Worm (Caenorhabditis elegans) whole organism, mixed stage, embryonic: ENCODE measurements around the gene K09C8.7.
A peak's percentile ranks its signal among the peaks of the same experiment; 100 is the strongest.

Experiments used
- bed-3 ChIP-seq: fragments of 200-800 bp; sonication (Bioruptor generic); optimal IDR thresholded peaks from 3 replicates; lab custom pipeline; 2018; ENCODE audit warnings: mild to moderate bottlenecking, missing genetic modification characterization, moderate library complexity, missing compliant biosample characterization
- blmp-1 ChIP-seq: fragments of 150-350 bp; optimal IDR thresholded peaks from 2 replicates; lab custom pipeline; 2014; ENCODE audit warnings: missing biosample characterization, missing genetic modification characterization
- ceh-39 ChIP-seq: fragments of 150-350 bp; optimal IDR thresholded peaks from 2 replicates; lab custom pipeline; 2014; ENCODE audit warnings: missing biosample characterization, missing genetic modification characterization
- ceh-43 ChIP-seq: fragments of 200-800 bp; sonication (Bioruptor generic); optimal IDR thresholded peaks from 2 replicates; lab custom pipeline; 2018; ENCODE audit warnings: mild to moderate bottlenecking, missing genetic modification characterization, moderate library complexity, missing compliant biosample characterization
- ceh-83 ChIP-seq: fragments of 200-800 bp; sonication (Bioruptor generic); optimal IDR thresholded peaks from 2 replicates; lab custom pipeline; 2018; ENCODE audit warnings: mild to moderate bottlenecking, missing genetic modification characterization, missing compliant biosample characterization
- ces-1 ChIP-seq: fragments of 150-350 bp; optimal IDR thresholded peaks from 2 replicates; lab custom pipeline; 2014; ENCODE audit warnings: missing biosample characterization, missing genetic modification reagents, missing genetic modification characterization
- cnd-1 ChIP-seq: fragments of 200-800 bp; sonication (Bioruptor generic); optimal IDR thresholded peaks from 2 replicates; lab custom pipeline; 2018; ENCODE audit warnings: mild to moderate bottlenecking, missing genetic modification characterization, missing compliant biosample characterization
- drap-1 ChIP-seq: fragments of 200-800 bp; sonication (Bioruptor generic); optimal IDR thresholded peaks from 3 replicates; lab custom pipeline; 2018; ENCODE audit warnings: mild to moderate bottlenecking, missing genetic modification characterization, missing compliant biosample characterization
- elt-1 ChIP-seq: sonication (generic microtip); optimal IDR thresholded peaks from 2 replicates; lab custom pipeline; 2017; ENCODE audit warnings: missing genetic modification characterization, mild to moderate bottlenecking, missing compliant biosample characterization, antibody characterized with exemption, moderate library complexity, borderline replicate concordance; ENCODE audit not compliant: insufficient read depth
- ham-2 ChIP-seq: fragments of 200-800 bp; sonication (Bioruptor generic); optimal IDR thresholded peaks from 2 replicates; lab custom pipeline; 2018; ENCODE audit warnings: mild to moderate bottlenecking, missing genetic modification characterization, missing compliant biosample characterization
- hlh-1 ChIP-seq: fragments of 150-350 bp; optimal IDR thresholded peaks from 2 replicates; lab custom pipeline; 2014; ENCODE audit warnings: missing biosample characterization, missing genetic modification reagents, missing genetic modification characterization
- lin-13 ChIP-seq: fragments of 150-350 bp; optimal IDR thresholded peaks from 2 replicates; lab custom pipeline; 2014; ENCODE audit warnings: missing biosample characterization, missing genetic modification characterization
- lin-32 ChIP-seq: fragments of 200-800 bp; sonication (Bioruptor generic); optimal IDR thresholded peaks from 2 replicates; lab custom pipeline; 2018; ENCODE audit warnings: mild to moderate bottlenecking, missing genetic modification characterization, missing compliant biosample characterization
- lsy-2 ChIP-seq: fragments of 150-350 bp; optimal IDR thresholded peaks from 2 replicates; lab custom pipeline; 2014; ENCODE audit warnings: missing biosample characterization, missing genetic modification characterization
- mab-5 ChIP-seq: fragments of 150-350 bp; optimal IDR thresholded peaks from 2 replicates; lab custom pipeline; 2014; ENCODE audit warnings: missing biosample characterization, missing genetic modification characterization
- mep-1 ChIP-seq: fragments of 150-350 bp; optimal IDR thresholded peaks from 2 replicates; lab custom pipeline; 2017; ENCODE audit warnings: missing biosample characterization, missing genetic modification reagents, missing genetic modification characterization, inconsistent platforms
- nhr-12 ChIP-seq: fragments of 150-350 bp; optimal IDR thresholded peaks from 2 replicates; lab custom pipeline; 2014; ENCODE audit warnings: missing biosample characterization, missing genetic modification characterization
- nhr-2 ChIP-seq: fragments of 150-350 bp; optimal IDR thresholded peaks from 2 replicates; lab custom pipeline; 2014; ENCODE audit warnings: missing biosample characterization, missing genetic modification characterization
- nhr-237 ChIP-seq: fragments of 150-350 bp; optimal IDR thresholded peaks from 2 replicates; lab custom pipeline; 2014; ENCODE audit warnings: missing biosample characterization, missing genetic modification characterization
- nhr-28 ChIP-seq: fragments of 150-350 bp; optimal IDR thresholded peaks from 2 replicates; lab custom pipeline; 2014; ENCODE audit warnings: missing biosample characterization, missing genetic modification characterization
- nhr-76 ChIP-seq: sonication (generic microtip); optimal IDR thresholded peaks from 2 replicates; lab custom pipeline; 2017; ENCODE audit warnings: missing biosample characterization, missing genetic modification characterization
- sem-2 ChIP-seq: fragments of 200-800 bp; sonication (Bioruptor generic); optimal IDR thresholded peaks from 2 replicates; lab custom pipeline; 2018; ENCODE audit warnings: mild to moderate bottlenecking, missing genetic modification characterization, missing compliant biosample characterization
- sptf-1 ChIP-seq: sonication (generic microtip); optimal IDR thresholded peaks from 2 replicates; lab custom pipeline; 2017; ENCODE audit warnings: mild to moderate bottlenecking, missing genetic modification characterization, moderate library complexity, missing compliant biosample characterization
- tbx-8 ChIP-seq: fragments of 200-800 bp; sonication (Bioruptor generic); optimal IDR thresholded peaks from 2 replicates; lab custom pipeline; 2018; ENCODE audit warnings: mild to moderate bottlenecking, missing genetic modification characterization, moderate library complexity, missing compliant biosample characterization
- unc-39 ChIP-seq: fragments of 150-350 bp; optimal IDR thresholded peaks from 2 replicates; lab custom pipeline; 2014; ENCODE audit warnings: missing biosample characterization, missing genetic modification characterization
- unc-62 ChIP-seq: fragments of 150-350 bp; optimal IDR thresholded peaks from 2 replicates; lab custom pipeline; 2014; ENCODE audit warnings: missing biosample characterization, missing genetic modification reagents, missing genetic modification characterization
- zip-8 ChIP-seq: fragments of 150-350 bp; optimal IDR thresholded peaks from 2 replicates; lab custom pipeline; 2014; ENCODE audit warnings: missing biosample characterization, missing genetic modification characterization

The K09C8.7 gene

ce11 chrX:10941255-10941654 lies 9.9 kb downstream of the K09C8.7 start, which contains the start of gene pho-7:
pho-7 (minus strand) TSS chrX:10941355.
- TF ChIP-seq hlh-1 (tag; lab: Kevin White, UChicago) (no peak), lsy-2 (no peak), cnd-1 (tag; lab: Kevin White, UChicago) (no peak), unc-62 (GFP tag; lab: Kevin White, UChicago) (no peak), blmp-1 (tag; lab: Kevin White, UChicago) (no peak), ceh-83 (GFP tag; lab: Kevin White, UChicago) (no peak), ces-1 (GFP tag; lab: Kevin White, UChicago) (no peak), bed-3 (no peak), ceh-39 (tag; lab: Kevin White, UChicago) (no peak), lin-32 (GFP tag; lab: Kevin White, UChicago) (no peak), sem-2 (GFP tag; lab: Kevin White, UChicago) (no peak), zip-8 (tag; lab: Kevin White, UChicago) (no peak), ceh-43 (no peak), drap-1 (no peak), lin-13 (tag; lab: Kevin White, UChicago) (no peak), elt-1 (no peak)

- peak; percentile 79 for TF ChIP-seq ces-1 (GFP tag; lab: Kevin White, UChicago)
- no peak for TF ChIP-seq elt-1
- TF ChIP-seq lin-32 (GFP tag; lab: Kevin White, UChicago): no peak
These were observed 17.7 kb downstream of the K09C8.7 start for ce11 chrX:10933308-10934014.

ce11 chrX:10932087-10932486 lies 19.1 kb downstream of the K09C8.7 start:
- TF ChIP-seq unc-62 (GFP tag; lab: Kevin White, UChicago) (peak; percentile 66), zip-8 (tag; lab: Kevin White, UChicago) (peak; percentile 88), nhr-12 (tag; lab: Kevin White, UChicago) (no peak), ham-2 (GFP tag; lab: Kevin White, UChicago) (peak; percentile 32), nhr-2 (tag; lab: Kevin White, UChicago) (peak; percentile 86), sptf-1 (tag; lab: Kevin White, UChicago) (no peak), elt-1 (peak; percentile 91)

- TF ChIP-seq ceh-83 (GFP tag; lab: Kevin White, UChicago) (no peak), tbx-8 (GFP tag; lab: Kevin White, UChicago) (no peak), zip-8 (tag; lab: Kevin White, UChicago) (no peak), sptf-1 (tag; lab: Kevin White, UChicago) (no peak), unc-39 (no peak), nhr-12 (tag; lab: Kevin White, UChicago) (no peak), nhr-28 (tag; lab: Kevin White, UChicago) (no peak), nhr-76 (tag; lab: Kevin White, UChicago) (no peak), unc-62 (GFP tag; lab: Kevin White, UChicago) (no peak), ceh-43 (no peak), ham-2 (GFP tag; lab: Kevin White, UChicago) (no peak), ceh-39 (tag; lab: Kevin White, UChicago) (no peak), mep-1 (no peak), sem-2 (GFP tag; lab: Kevin White, UChicago) (no peak), elt-1 (no peak), cnd-1 (tag; lab: Kevin White, UChicago) (no peak), bed-3 (no peak), nhr-237 (no peak), mab-5 (no peak)
These were observed 22.1 kb downstream of the K09C8.7 start, which contains the start of gene dgn-1 for ce11 chrX:10928948-10929563. dgn-1 (minus strand) TSS chrX:10928998.

- peak; percentile 68 for TF ChIP-seq lin-32 (GFP tag; lab: Kevin White, UChicago)
- TF ChIP-seq ceh-39 (tag; lab: Kevin White, UChicago): no peak
- TF ChIP-seq zip-8 (tag; lab: Kevin White, UChicago): peak; percentile 34
- TF ChIP-seq nhr-2 (tag; lab: Kevin White, UChicago): peak; percentile 57
- TF ChIP-seq, all 35 proteins: peak for 3
These were observed 24.1 kb downstream of the K09C8.7 start for ce11 chrX:10927136-10927535.
